Fruit fly (Drosophila melanogaster) whole organism: ENCODE data around the gene Fip1.

Experiments
- CG8478 ChIP-seq: fragments of >200 bp; optimal IDR thresholded peaks from 2 replicates; lab custom pipeline; 2018; ENCODE audit warnings: inconsistent platforms
- Dll ChIP-seq: fragments of >200 bp; optimal IDR thresholded peaks from 2 replicates; lab custom pipeline; 2017
- EcR ChIP-seq, 2 experiments: fragments of >200 bp; optimal IDR thresholded peaks; 2 replicates each; lab custom pipeline; 2017; ENCODE audit warnings: missing biosample characterization in 2 of 2, missing genetic modification characterization in 2 of 2, missing genetic modification reagents in 2 of 2
- pan ChIP-seq: fragments of >200 bp; optimal IDR thresholded peaks from 2 replicates; lab custom pipeline; 2017
- psq ChIP-seq: fragments of >200 bp; optimal IDR thresholded peaks from 2 replicates; lab custom pipeline; 2017
- usp ChIP-seq: fragments of >200 bp; optimal IDR thresholded peaks from 2 replicates; lab custom pipeline; 2017; ENCODE audit warnings: missing biosample characterization, missing genetic modification characterization, mixed read lengths

Gene Fip1

DNA sequence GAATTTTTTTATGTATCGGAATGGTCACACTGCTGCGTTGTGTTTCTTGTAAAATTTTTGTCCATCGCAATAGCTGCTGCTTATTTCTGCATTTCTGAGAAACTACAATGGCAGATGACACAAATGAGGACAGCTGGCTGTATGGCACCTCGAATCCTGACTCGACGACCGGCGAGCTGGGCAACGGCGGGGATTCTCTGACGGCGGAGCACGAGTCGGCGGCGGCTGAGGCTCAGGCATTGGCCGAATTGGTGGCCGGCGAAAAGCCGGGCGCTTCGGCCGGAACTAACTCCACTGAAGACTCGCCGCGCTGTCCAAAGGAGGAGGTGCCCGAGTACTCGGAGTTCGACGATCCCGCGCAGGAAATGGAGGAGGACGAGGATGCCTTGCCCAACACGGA is at the start of gene Fip1:
TSS of gene Fip1 (plus strand) at position 10 of the 400 bp plus-strand sequence.
- no peak for TF ChIP-seq usp
- TF ChIP-seq CG8478 (lab: Kevin White, UChicago), result no peak
- no peak for TF ChIP-seq Dll (lab: Kevin White, UChicago)
- no peak for TF ChIP-seq pan (lab: Kevin White, UChicago)
- no peak for TF ChIP-seq EcR (GFP tag; optimal IDR thresholded peaks at IDR 0.05; lab: Kevin White, UChicago)
- TF ChIP-seq psq, result no peak

DNA sequence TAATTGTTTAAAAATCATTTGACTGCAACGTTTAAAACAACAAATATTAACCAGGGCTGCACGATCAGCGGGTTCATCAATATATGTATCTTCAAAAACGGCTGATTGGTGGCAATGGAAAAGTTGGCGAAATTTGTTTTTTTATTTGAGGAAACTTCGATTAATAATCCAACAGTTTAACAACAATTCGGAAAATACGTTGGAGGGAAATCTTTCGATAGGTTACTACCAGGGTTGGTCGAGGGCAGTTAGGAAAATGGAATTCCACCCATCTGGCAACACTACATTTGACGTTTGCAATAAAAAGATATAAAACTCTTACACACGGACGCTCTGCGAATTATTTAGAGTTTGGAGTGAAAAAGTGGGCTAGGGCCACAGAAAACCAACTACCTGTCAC is 47.7 kb upstream of the Fip1 start, which contains the start of the genes Lipt2 and CG14650:
TSS of gene Lipt2 (minus strand) at position 217 of the 400 bp plus-strand sequence.
TSS of gene CG14650 (plus strand) at position 275 of the 400 bp plus-strand sequence.
- TF ChIP-seq usp, result no peak
- TF ChIP-seq psq, result no peak

DNA sequence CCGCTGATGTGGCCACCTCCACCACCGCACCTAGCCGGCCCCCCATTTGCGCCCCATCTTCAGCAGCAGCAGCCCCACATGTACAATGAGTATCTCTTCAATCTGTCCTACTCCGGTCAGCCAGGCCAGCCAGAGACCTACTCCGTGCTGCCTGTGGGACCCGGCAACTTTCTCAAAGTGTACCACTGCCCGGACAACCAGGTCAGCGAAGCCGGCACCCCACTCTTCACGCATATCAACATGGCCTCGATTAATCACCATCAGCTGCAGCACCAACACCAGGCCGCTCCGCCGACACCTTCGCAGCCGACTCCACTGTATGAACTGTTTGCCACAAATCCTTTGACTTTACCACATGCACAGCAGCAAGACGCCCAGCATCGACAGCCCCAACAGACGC is 47.0 kb upstream of the Fip1 start:
- TF ChIP-seq Dll (lab: Kevin White, UChicago), result no peak
- no peak for TF ChIP-seq psq
- TF ChIP-seq usp, result no peak
- no peak for TF ChIP-seq pan (lab: Kevin White, UChicago)

DNA sequence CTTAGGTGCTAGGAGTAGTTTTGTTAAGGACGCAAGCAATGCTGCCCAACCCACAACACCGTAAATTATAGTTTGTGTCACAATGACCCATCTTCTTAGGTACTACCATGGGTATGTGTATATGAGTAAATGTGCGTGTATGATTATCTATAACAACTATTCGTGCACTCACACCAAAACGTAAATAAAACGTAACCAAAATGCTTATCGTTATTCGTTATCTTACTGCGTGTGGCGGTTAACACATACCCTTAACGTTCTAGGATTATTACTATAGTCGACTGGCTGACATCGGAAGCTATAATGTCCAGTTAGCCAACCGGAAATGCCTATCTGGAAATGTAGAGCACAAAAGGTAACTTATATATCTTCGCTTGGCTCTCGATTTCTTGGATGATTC is 39.7 kb upstream of the Fip1 start:
- no peak for TF ChIP-seq pan (lab: Kevin White, UChicago)
- no peak for TF ChIP-seq EcR (GFP tag; optimal IDR thresholded peaks at IDR 0.05; lab: Kevin White, UChicago)
- TF ChIP-seq psq, result no peak
- TF ChIP-seq usp, result no peak
- TF ChIP-seq Dll (lab: Kevin White, UChicago), result no peak
- no peak for TF ChIP-seq CG8478 (lab: Kevin White, UChicago)

DNA sequence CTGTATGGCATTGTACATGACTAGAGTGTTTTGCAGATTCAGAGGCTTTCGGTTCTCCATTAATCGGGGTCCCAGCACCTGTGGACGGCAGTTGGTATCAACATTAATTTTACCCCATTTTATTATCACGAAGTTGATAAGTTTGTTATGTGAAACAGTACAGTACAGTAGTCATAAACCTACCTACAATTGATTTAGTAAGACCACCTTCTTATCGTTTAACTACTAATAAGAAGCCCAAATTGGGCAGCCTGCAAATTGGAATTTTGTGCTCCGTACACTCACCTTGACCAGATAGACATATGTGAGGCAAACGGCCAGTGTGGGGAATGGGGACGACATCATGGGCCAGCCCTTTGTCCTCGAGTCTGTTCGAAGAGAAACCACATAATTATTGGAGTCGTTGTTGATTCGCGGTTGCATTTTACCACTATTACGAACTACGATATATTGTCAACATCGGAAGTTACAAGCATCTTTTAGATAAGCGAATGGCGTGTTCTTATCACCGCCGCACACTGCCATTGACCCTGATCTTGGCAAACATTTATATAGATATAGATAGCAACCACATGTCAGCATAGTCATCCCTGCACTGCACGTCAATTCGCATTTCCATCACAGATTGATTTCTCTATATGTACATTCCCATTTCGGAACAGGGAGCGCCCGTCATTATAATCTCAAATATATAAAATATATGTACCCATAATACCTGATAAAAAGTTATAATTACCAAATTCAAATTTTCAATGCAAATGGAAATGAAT is 38.2 kb upstream of the Fip1 start:
- TF ChIP-seq usp, result no peak
- no peak for TF ChIP-seq pan (lab: Kevin White, UChicago)
- TF ChIP-seq Dll (lab: Kevin White, UChicago), result no peak
- no peak for TF ChIP-seq CG8478 (lab: Kevin White, UChicago)
- no peak for TF ChIP-seq psq
- TF ChIP-seq EcR (GFP tag; optimal IDR thresholded peaks at IDR 0.05; lab: Kevin White, UChicago), result no peak

DNA sequence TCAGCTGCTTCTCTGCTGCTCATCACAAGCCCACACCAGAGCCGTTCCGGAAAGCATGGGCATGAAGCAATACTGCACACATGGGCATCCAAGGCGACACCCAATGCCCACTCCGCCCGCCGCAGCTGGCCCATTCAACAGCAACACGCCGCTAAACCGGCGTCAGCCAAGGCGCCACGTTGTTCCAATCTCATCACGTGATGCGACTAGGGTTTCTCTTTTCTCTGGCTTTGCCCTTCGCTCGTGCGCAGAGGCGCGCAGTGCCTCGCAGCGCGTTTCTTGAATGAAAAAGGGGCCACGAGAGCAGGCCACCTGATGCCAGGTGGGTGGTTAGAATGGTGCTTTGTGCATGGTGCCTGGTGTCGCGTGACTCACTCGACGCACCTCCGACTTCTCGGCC is 35.6 kb upstream of the Fip1 start:
- no peak for TF ChIP-seq CG8478 (lab: Kevin White, UChicago)
- TF ChIP-seq Dll (lab: Kevin White, UChicago), result no peak
- no peak for TF ChIP-seq EcR (GFP tag; optimal IDR thresholded peaks at IDR 0.05; lab: Kevin White, UChicago)
- TF ChIP-seq usp, result no peak
- no peak for TF ChIP-seq psq
- no peak for TF ChIP-seq pan (lab: Kevin White, UChicago)

DNA sequence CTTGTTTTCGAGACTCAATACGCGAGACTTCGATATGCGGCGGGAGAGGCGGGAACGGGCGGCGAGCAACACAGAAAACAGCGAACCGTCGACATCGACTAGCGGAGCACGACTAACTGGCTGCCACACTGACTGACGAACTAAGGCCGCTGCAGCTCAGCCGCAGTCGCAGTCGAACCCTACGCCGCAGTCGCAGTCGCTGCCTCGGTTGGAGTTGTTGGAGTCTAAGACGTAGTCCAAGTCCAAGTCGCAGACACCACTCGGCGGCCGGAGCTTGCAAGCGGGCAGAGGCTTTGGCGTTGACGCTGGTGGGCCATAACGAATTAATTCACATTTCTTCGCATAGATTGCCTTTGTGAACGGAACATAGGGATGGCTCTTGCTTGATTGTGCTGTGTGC is 34.1 kb upstream of the Fip1 start:
- no peak for TF ChIP-seq EcR (GFP tag; optimal IDR thresholded peaks at IDR 0.05; lab: Kevin White, UChicago)
- no peak for TF ChIP-seq psq
- TF ChIP-seq pan (lab: Kevin White, UChicago), result no peak
- no peak for TF ChIP-seq usp
- TF ChIP-seq CG8478 (lab: Kevin White, UChicago), result no peak

DNA sequence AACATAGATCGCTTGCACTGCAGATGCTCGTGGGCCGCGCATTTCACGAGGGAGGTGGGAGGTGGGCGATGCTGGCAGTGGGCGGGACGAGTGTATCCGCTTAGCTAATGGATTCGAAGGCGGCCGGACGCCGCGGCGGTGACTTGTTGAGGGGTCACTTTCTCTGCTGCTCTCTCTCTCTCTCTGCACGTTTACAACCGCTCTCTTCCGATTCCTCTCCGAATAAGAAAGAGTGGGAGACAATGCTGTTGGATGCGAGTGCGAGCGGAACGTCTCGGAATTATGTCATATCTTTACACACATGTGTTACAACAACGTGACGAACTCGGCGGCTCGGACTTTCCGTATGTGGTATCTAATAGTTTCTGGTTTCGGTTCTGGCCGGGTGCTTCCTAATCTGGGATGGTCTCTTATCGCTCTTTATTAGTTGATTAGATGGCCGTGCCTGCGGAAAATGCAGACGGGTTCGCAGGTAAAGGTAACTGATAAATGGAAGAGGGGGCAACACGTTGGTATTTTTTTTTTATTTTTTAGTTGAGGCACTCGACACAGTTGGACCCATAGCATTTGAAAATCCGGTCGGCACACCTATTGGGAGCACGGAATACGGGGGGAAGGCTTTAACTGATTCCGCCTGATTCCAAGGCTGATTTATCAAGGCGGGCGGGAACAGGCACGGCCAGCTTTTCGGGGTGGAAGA is 32.3 kb upstream of the Fip1 start:
- TF ChIP-seq pan (lab: Kevin White, UChicago) (no peak), Dll (lab: Kevin White, UChicago) (peak; percentile 76)

DNA sequence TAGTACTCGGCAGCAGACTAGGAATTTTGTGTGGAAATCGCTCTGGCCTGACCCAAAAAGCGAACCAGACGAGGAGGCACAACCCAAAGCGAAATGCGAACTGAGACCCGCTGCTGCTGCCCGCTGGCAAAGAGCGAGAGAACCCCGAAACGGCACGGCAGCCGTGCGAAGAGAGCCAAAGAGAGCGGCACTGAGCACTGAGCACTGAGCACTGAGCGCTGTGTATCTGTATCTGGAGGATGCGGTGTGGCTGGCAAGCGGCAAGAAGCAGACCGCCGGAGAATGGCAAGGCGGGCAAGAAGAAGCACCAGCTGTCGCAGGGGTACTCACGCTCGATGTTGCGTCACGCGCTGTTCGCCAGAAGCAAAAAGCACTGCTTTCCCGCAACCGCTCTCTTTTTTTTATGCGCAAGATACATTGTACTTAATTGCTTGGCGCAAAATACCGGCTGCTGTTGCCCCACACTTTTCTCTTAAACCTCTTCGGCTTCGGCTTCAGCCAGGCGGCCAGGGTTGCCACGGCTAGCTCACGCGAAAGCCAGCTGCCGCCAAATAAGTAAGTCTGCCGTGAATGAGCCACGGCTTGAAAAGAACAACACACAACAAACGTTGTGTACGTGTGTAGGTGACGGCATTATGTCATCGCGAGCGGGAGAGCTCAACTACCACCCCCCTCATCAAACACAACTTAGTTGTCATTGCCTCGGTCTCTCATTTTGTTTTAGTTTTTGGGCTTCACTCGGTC is 31.4 kb upstream of the Fip1 start:
- TF ChIP-seq Dll (lab: Kevin White, UChicago), result peak; percentile 93
- no peak for TF ChIP-seq EcR (GFP tag; optimal IDR thresholded peaks at IDR 0.05; lab: Kevin White, UChicago)
- no peak for TF ChIP-seq psq
- TF ChIP-seq CG8478 (lab: Kevin White, UChicago), result no peak
- TF ChIP-seq pan (lab: Kevin White, UChicago), result no peak
- no peak for TF ChIP-seq usp

DNA sequence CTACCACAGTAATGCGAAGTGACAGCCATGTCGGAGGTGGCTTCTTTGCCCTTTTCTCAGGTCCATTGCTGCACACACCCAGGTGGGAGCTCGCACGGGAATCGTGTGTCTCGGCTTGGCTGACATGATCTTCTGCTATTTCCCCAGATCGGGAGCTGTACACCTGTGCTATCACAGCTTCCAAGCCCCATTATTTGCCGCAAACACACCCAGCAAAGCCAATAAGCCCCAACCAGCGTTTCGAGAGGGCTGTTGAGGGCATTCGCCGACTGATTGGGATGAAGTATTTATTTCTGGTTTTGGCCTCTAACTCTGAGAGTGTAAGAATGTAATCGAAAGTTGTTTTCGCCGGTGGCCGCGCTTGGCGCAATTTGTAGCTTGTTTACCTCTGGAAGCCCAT is 27.2 kb upstream of the Fip1 start:
- TF ChIP-seq Dll (lab: Kevin White, UChicago), result no peak
- no peak for TF ChIP-seq EcR (GFP tag; optimal IDR thresholded peaks at IDR 0.05; lab: Kevin White, UChicago)
- no peak for TF ChIP-seq CG8478 (lab: Kevin White, UChicago)

DNA sequence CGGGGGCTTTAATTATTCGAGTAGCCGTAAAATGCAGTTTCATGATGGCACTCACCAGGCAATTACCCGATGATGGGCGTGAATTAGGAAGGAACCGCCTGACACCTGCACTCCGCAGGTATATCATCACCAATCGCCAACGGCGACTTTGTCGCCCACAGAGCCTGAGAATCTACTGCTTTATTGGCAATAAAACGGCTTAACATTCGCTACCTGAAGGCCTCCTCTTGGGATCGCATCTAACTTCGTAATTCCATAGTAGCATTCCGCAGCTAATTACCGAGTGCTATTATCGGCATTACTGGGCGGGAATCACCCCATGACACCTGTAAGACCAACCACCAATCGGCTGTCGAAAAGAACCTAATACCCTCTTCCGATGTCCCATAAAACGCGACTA is 26.5 kb upstream of the Fip1 start:
- TF ChIP-seq psq (no peak), pan (lab: Kevin White, UChicago) (no peak)

DNA sequence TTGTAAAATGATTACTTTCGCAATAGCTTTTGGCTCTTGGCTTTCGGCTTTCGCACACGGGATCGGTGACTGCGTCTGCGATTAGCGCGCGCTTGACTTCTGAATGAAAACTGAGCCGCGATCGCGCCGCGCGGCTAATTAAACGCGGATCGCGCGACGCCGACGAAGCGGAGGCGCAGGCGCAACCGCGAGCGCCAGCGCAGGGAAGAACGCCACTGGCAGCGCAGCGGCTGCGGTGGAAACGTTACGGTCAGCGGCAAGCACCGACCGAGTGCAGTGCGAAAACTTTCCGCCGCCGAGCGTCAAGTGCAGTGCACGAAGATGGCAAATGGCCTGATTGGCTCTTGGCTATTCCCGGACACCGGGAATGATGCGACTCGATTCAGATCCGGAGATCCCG is 22.0 kb upstream of the Fip1 start, which contains the start of gene CG31522:
TSS of gene CG31522 (minus strand) at position 101 of the 400 bp plus-strand sequence.
- TF ChIP-seq psq (no peak), pan (lab: Kevin White, UChicago) (no peak), EcR (GFP tag; optimal IDR thresholded peaks at IDR 0.05; lab: Kevin White, UChicago) (no peak), usp (no peak), Dll (lab: Kevin White, UChicago) (no peak), CG8478 (lab: Kevin White, UChicago) (no peak)
